Worm (Caenorhabditis elegans) whole organism, midembryonic: Measurements from ENCODE around the gene jac-1.
A peak's percentile ranks its signal among the peaks of the same experiment; 100 is the strongest.

ENCODE experiments used
- T22C8.4 ChIP-seq: fragments of 200-800 bp; sonication (Bioruptor generic); IDR thresholded peaks from 2 replicates; pipeline ENCODE4 v1.3.6; 2022; ENCODE audit warnings: missing genetic modification characterization, missing compliant biosample characterization
- cog-1 ChIP-seq: sonication (generic microtip); optimal IDR thresholded peaks from 2 replicates; lab custom pipeline; 2016; ENCODE audit warnings: missing genetic modification characterization, missing compliant biosample characterization
- flt-1 ChIP-seq: fragments of 200-800 bp; sonication (Bioruptor generic); IDR thresholded peaks from 2 replicates; pipeline ENCODE4 v1.3.6; 2022; ENCODE audit warnings: missing genetic modification characterization, missing compliant biosample characterization
- klf-2 ChIP-seq: fragments of 200-800 bp; sonication (Bioruptor generic); conservative IDR thresholded peaks from 2 replicates; pipeline ENCODE4 v1.3.6; 2022; ENCODE audit warnings: missing genetic modification reagents, missing genetic modification characterization, missing compliant biosample characterization
- med-1 ChIP-seq: sonication (generic microtip); optimal IDR thresholded peaks from 2 replicates; lab custom pipeline; 2017; ENCODE audit warnings: missing genetic modification characterization, mild to moderate bottlenecking, missing compliant biosample characterization, antibody characterized with exemption, missing genetic modification reagents; ENCODE audit not compliant: insufficient read depth
- ref-1 ChIP-seq: fragments of 200-800 bp; sonication (Bioruptor generic); conservative IDR thresholded peaks from 2 replicates; pipeline ENCODE4 v1.3.6; 2022; ENCODE audit warnings: missing genetic modification reagents, missing genetic modification characterization, missing compliant biosample characterization
- tab-1 ChIP-seq: fragments of 200-800 bp; sonication (Bioruptor generic); IDR thresholded peaks from 2 replicates; pipeline ENCODE4 v1.3.6; 2022; ENCODE audit warnings: missing genetic modification characterization, missing compliant biosample characterization
- ztf-23 ChIP-seq: fragments of 200-800 bp; sonication (Bioruptor generic); IDR thresholded peaks from 2 replicates; pipeline ENCODE4 v1.3.6; 2022; ENCODE audit warnings: missing genetic modification reagents, missing genetic modification characterization, missing compliant biosample characterization
- ztf-29 ChIP-seq: fragments of 200-800 bp; sonication (Bioruptor generic); IDR thresholded peaks from 2 replicates; pipeline ENCODE4 v1.3.6; 2022; ENCODE audit warnings: missing genetic modification reagents, missing genetic modification characterization, missing compliant biosample characterization

The jac-1 gene

DNA sequence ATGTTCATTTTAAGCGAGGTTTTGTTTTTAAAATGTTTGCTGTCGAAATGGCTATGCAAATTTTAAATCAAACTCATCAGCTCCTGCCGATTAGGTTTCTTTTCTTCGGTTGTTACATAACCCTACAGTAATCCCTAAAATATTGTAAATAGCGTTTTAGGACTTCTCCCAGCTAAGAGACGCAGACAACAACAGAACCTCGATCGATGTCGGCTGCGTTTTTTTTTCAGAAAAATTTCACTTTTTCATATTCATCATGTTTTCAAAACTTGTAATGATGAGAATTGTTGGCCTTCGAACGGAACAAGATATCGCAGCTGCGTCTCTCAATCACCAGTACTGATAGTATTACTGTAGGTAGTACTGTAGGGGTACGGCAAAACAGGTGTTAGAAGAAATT lies 1.8 kb upstream of the jac-1 start:
- TF ChIP-seq med-1 (GFP tag; lab: Kevin White, UChicago) (no peak), T22C8.4 (GFP tag; lab: Robert Waterston, UW) (no peak), tab-1 (GFP tag; lab: Robert Waterston, UW) (no peak), ztf-23 (GFP tag; lab: Robert Waterston, UW) (no peak), flt-1 (GFP tag; lab: Robert Waterston, UW) (no peak), klf-2 (GFP tag; lab: Robert Waterston, UW) (no peak), cog-1 (tag; lab: Kevin White, UChicago) (no peak), ref-1 (GFP tag; lab: Robert Waterston, UW) (no peak), ztf-29 (GFP tag; lab: Robert Waterston, UW) (no peak)

DNA sequence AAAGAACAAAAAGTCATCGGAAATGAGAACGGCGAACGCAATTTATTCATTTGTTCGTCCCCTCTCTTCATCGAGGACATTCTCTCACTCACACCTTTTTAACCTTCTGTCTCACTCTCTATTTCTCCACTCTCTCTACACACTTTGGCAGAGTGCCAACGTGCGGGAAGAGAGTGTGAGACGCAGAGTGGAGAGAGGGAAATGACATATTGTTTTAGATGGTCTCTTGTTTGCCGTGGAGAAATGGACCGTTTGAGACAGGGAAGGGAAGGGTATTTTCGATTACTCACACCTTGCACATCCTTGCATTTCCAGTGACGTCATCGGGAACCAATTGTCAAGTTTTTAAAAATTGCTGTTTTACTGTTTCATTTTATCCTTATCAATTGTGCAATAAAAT lies 2.5 kb downstream of the jac-1 start:
- TF ChIP-seq T22C8.4 (GFP tag; lab: Robert Waterston, UW): no peak
- TF ChIP-seq cog-1 (tag; lab: Kevin White, UChicago): peak; percentile 29
- TF ChIP-seq med-1 (GFP tag; lab: Kevin White, UChicago): no peak
- TF ChIP-seq ref-1 (GFP tag; lab: Robert Waterston, UW): no peak
- no peak for TF ChIP-seq ztf-29 (GFP tag; lab: Robert Waterston, UW)

- no peak for TF ChIP-seq ztf-23 (GFP tag; lab: Robert Waterston, UW)
Measured at ce11 chrIV:16022438-16022837, 4.2 kb downstream of the jac-1 start.

ce11 chrIV:16015729-16016128 lies 10.9 kb downstream of the jac-1 start:
- TF ChIP-seq ref-1 (GFP tag; lab: Robert Waterston, UW) (no peak), T22C8.4 (GFP tag; lab: Robert Waterston, UW) (no peak), ztf-29 (GFP tag; lab: Robert Waterston, UW) (no peak), tab-1 (GFP tag; lab: Robert Waterston, UW) (no peak), ztf-23 (GFP tag; lab: Robert Waterston, UW) (no peak), cog-1 (tag; lab: Kevin White, UChicago) (no peak), klf-2 (GFP tag; lab: Robert Waterston, UW) (no peak), flt-1 (GFP tag; lab: Robert Waterston, UW) (no peak), med-1 (GFP tag; lab: Kevin White, UChicago) (no peak)

DNA sequence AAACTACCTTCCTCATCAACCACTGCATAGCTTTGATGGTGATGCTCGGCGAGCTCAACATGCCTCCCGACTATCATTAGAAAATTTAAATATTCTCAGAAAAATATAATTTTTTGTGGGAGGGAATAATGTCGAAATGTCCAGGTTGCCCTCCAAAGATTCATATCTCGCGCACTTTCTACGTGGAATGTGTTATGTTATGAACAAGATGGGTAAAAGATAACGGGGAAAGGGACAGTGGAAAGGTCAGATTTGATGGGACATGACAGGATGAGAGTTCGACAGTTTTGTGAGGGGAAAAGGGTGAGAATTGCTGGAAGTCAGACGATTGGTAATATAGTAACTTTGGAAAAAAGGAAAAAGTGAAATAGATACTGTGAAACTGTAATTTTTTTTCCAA lies 20.4 kb downstream of the jac-1 start:
- TF ChIP-seq tab-1 (GFP tag; lab: Robert Waterston, UW) (no peak), ztf-29 (GFP tag; lab: Robert Waterston, UW) (no peak), ztf-23 (GFP tag; lab: Robert Waterston, UW) (no peak), cog-1 (tag; lab: Kevin White, UChicago) (no peak), flt-1 (GFP tag; lab: Robert Waterston, UW) (no peak), T22C8.4 (GFP tag; lab: Robert Waterston, UW) (no peak), med-1 (GFP tag; lab: Kevin White, UChicago) (no peak), klf-2 (GFP tag; lab: Robert Waterston, UW) (no peak), ref-1 (GFP tag; lab: Robert Waterston, UW) (no peak)

- 0 out of 2 replicates have a peak, but pooled peaks have one; percentile 18 for TF ChIP-seq ref-1 (GFP tag; lab: Robert Waterston, UW)
- TF ChIP-seq cog-1 (tag; lab: Kevin White, UChicago): no peak
- no peak for TF ChIP-seq T22C8.4 (GFP tag; lab: Robert Waterston, UW)
Measured at ce11 chrIV:16005472-16005871, 21.2 kb downstream of the jac-1 start.

- TF ChIP-seq ztf-23 (GFP tag; lab: Robert Waterston, UW) (peak; percentile 34; the same call in 1 of the 2 replicates), flt-1 (GFP tag; lab: Robert Waterston, UW) (no peak)
Measured at ce11 chrIV:16001058-16001457, 25.6 kb downstream of the jac-1 start.

ce11 chrIV:15999692-16000091 lies 27.0 kb downstream of the jac-1 start:
- TF ChIP-seq T22C8.4 (GFP tag; lab: Robert Waterston, UW): no peak
- no peak for TF ChIP-seq klf-2 (GFP tag; lab: Robert Waterston, UW)
- no peak for TF ChIP-seq ref-1 (GFP tag; lab: Robert Waterston, UW)
- no peak for TF ChIP-seq tab-1 (GFP tag; lab: Robert Waterston, UW)
- TF ChIP-seq cog-1 (tag; lab: Kevin White, UChicago): no peak
- no peak for TF ChIP-seq ztf-29 (GFP tag; lab: Robert Waterston, UW)
- no peak for TF ChIP-seq flt-1 (GFP tag; lab: Robert Waterston, UW)
- TF ChIP-seq med-1 (GFP tag; lab: Kevin White, UChicago): no peak
- TF ChIP-seq ztf-23 (GFP tag; lab: Robert Waterston, UW): no peak

DNA sequence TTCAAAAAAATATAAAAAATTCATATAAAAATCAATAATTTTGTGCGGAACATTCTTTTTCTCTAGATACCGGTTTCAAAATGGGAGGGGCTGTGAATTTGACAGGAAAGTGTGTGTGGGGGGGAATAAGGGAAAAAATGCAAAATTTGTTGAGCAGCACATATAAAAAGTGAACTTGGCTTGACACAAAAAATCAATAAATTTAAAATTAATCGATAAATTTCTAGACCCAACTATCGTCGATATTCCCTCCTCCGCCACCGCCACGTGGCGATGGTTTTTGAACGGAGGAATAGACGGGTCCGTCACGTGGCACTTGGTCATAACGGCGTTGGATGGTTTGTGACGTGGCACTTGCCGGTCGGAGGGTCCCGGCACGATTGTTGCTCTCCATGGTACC lies 28.7 kb downstream of the jac-1 start:
- TF ChIP-seq T22C8.4 (GFP tag; lab: Robert Waterston, UW): peak; percentile 64; the same call in 1 of the 2 replicates
- no peak for TF ChIP-seq tab-1 (GFP tag; lab: Robert Waterston, UW)
- no peak for TF ChIP-seq ztf-29 (GFP tag; lab: Robert Waterston, UW)
- TF ChIP-seq ref-1 (GFP tag; lab: Robert Waterston, UW): no peak
- TF ChIP-seq ztf-23 (GFP tag; lab: Robert Waterston, UW): no peak

DNA sequence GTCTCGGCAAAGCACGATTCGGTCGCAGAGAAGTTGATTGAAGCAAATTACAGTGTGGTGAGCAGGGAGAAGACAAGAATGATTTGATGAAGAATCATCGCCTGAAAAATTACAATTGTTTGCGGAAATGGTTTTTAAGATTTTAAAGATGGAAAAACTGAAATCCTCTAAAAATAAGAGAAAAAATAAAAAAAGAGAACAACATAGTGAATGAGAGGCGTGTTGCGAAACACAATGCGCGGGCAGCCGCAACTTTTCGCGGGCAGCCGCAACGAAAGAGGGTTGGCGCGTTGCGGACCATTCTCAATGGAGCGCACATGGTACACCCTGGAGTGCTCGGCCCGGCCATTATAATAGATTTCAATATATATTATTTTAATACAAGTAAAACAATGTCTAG lies 32.1 kb downstream of the jac-1 start, which contains the start of gene Y105C5B.20:
Gene Y105C5B.20 (minus strand): TSS at position 101 of the 400 bp plus-strand sequence.
- TF ChIP-seq ztf-23 (GFP tag; lab: Robert Waterston, UW): no peak
- no peak for TF ChIP-seq flt-1 (GFP tag; lab: Robert Waterston, UW)
- no peak for TF ChIP-seq tab-1 (GFP tag; lab: Robert Waterston, UW)
- TF ChIP-seq ref-1 (GFP tag; lab: Robert Waterston, UW): no peak
- TF ChIP-seq ztf-29 (GFP tag; lab: Robert Waterston, UW): no peak
- no peak for TF ChIP-seq T22C8.4 (GFP tag; lab: Robert Waterston, UW)
- TF ChIP-seq med-1 (GFP tag; lab: Kevin White, UChicago): no peak
